Fruit fly (Drosophila melanogaster) whole organism, prepupa: ENCODE results near the gene CG7201.

Source experiments
- Gug ChIP-seq: fragments of 200-800 bp; sonication (Bioruptor generic); IDR thresholded peaks from 2 replicates; pipeline ENCODE4 v1.3.6; 2022; ENCODE audit warnings: missing biosample characterization, missing genetic modification characterization
- fd59A ChIP-seq: fragments of 200-800 bp; sonication (Bioruptor generic); optimal IDR thresholded peaks from 2 replicates; lab custom pipeline; 2017; ENCODE audit warnings: missing biosample characterization, mild to moderate bottlenecking, missing genetic modification characterization, missing genetic modification reagents
- net ChIP-seq: fragments of 200-800 bp; sonication (Bioruptor generic); optimal IDR thresholded peaks from 3 replicates; lab custom pipeline; 2016; ENCODE audit warnings: missing biosample characterization, missing genetic modification characterization
- vri ChIP-seq: fragments of 200-800 bp; sonication (Bioruptor generic); optimal IDR thresholded peaks from 3 replicates; lab custom pipeline; 2016; ENCODE audit warnings: missing biosample characterization, mild to moderate bottlenecking, missing genetic modification characterization

DNA sequence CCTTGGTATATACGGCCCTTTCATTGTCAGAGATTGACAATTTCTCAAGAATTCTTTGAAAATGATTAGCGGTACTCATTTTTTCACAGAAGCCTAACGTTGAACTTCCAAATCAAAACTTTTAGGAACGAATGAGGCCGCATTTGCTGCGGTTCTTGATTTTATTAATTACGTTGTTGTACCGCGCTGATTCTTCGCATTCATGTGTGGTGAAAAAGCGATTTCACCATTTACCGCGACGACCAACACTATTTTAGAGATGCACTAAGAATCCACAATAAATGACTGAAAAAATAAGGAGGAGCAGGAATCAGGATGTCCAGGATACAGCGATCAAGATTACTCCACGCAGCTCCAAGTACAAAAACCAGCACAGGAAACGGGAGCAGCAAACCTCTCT, 8.8 kb upstream of the CG7201 start, which contains the start of the genes CG7194 and Sbp2:
- TF ChIP-seq net (GFP tag; lab: Kevin White, UChicago) = no peak
- no peak for TF ChIP-seq fd59A (GFP tag; lab: Kevin White, UChicago)
- no peak for TF ChIP-seq vri (GFP tag; lab: Kevin White, UChicago)
- TF ChIP-seq Gug (GFP tag; lab: Robert Waterston, UW) = no peak
